Worm (Caenorhabditis elegans) whole organism, early embryonic: ENCODE data around the gene C09E10.3.

ENCODE experiments used
- B0310.2 ChIP-seq: sonication (generic microtip); optimal IDR thresholded peaks from 2 replicates; lab custom pipeline; 2016; ENCODE audit warnings: mild to moderate bottlenecking, missing genetic modification characterization, missing compliant biosample characterization
- F13C5.2 ChIP-seq: sonication (generic microtip); optimal IDR thresholded peaks from 2 replicates; lab custom pipeline; 2017; ENCODE audit warnings: mild to moderate bottlenecking, missing genetic modification characterization, inconsistent platforms, missing compliant biosample characterization
- aly-1 ChIP-seq: sonication (generic microtip); optimal IDR thresholded peaks from 2 replicates; lab custom pipeline; 2016; ENCODE audit warnings: missing genetic modification characterization, missing compliant biosample characterization
- ama-1 ChIP-seq: fragments of 150-350 bp; optimal IDR thresholded peaks from 2 replicates; lab custom pipeline; 2014
- ceh-13 ChIP-seq: fragments of 200-800 bp; sonication (Bioruptor generic); optimal IDR thresholded peaks from 2 replicates; lab custom pipeline; 2018; ENCODE audit warnings: mild to moderate bottlenecking, missing genetic modification characterization, missing compliant biosample characterization
- ceh-36 ChIP-seq: sonication (generic microtip); optimal IDR thresholded peaks from 2 replicates; lab custom pipeline; 2016; ENCODE audit warnings: missing genetic modification characterization, inconsistent platforms, missing compliant biosample characterization
- ets-7 ChIP-seq: sonication (generic microtip); optimal IDR thresholded peaks from 2 replicates; lab custom pipeline; 2016; ENCODE audit warnings: missing genotype, missing genetic modification characterization, missing compliant biosample characterization
- flt-1 ChIP-seq: fragments of 200-800 bp; sonication (Bioruptor generic); IDR thresholded peaks from 2 replicates; pipeline ENCODE4 v1.3.6; 2022; ENCODE audit warnings: missing genetic modification characterization, missing compliant biosample characterization
- hmbx-1 ChIP-seq: sonication (generic microtip); optimal IDR thresholded peaks from 2 replicates; lab custom pipeline; 2016; ENCODE audit warnings: mild to moderate bottlenecking, missing genetic modification characterization, missing compliant biosample characterization
- hmg-4 ChIP-seq: fragments of 200-800 bp; sonication (Bioruptor generic); optimal IDR thresholded peaks from 2 replicates; lab custom pipeline; 2018; ENCODE audit warnings: mild to moderate bottlenecking, missing genetic modification characterization, missing compliant biosample characterization
- hnd-1 ChIP-seq: sonication (generic microtip); optimal IDR thresholded peaks from 2 replicates; lab custom pipeline; 2016; ENCODE audit warnings: missing genetic modification characterization, missing compliant biosample characterization
- pes-1 ChIP-seq: fragments of 200-800 bp; sonication (Bioruptor generic); IDR thresholded peaks from 2 replicates; pipeline ENCODE4 v1.3.6; 2022; ENCODE audit warnings: missing genetic modification reagents, missing genetic modification characterization, missing compliant biosample characterization
- scrt-1 ChIP-seq: fragments of 200-800 bp; sonication (Bioruptor generic); IDR thresholded peaks from 2 replicates; pipeline ENCODE4 v1.3.6; 2022; ENCODE audit warnings: missing genetic modification characterization, missing compliant biosample characterization
- sea-1 ChIP-seq: fragments of 200-800 bp; sonication (Bioruptor generic); conservative IDR thresholded peaks from 2 replicates; pipeline ENCODE4 v1.3.6; 2022; ENCODE audit warnings: missing genetic modification characterization, missing compliant biosample characterization
- tbx-11 ChIP-seq: fragments of 200-800 bp; sonication (Bioruptor generic); IDR thresholded peaks from 2 replicates; pipeline ENCODE4 v1.3.6; 2022; ENCODE audit warnings: missing genetic modification characterization, missing compliant biosample characterization
- tbx-37 ChIP-seq: fragments of 200-800 bp; sonication (Bioruptor generic); conservative IDR thresholded peaks from 2 replicates; pipeline ENCODE4 v1.3.6; 2022; ENCODE audit warnings: missing genetic modification reagents, missing genetic modification characterization, missing compliant biosample characterization
- tra-4 ChIP-seq: sonication (generic microtip); optimal IDR thresholded peaks from 2 replicates; lab custom pipeline; 2017; ENCODE audit warnings: missing genetic modification characterization, missing compliant biosample characterization

The C09E10.3 gene

ce11 chrX:1018586-1018985 lies 27.4 kb upstream of the C09E10.3 start:
- TF ChIP-seq scrt-1 (GFP tag; lab: Robert Waterston, UW) = no peak
- TF ChIP-seq hnd-1 (tag; lab: Kevin White, UChicago) = no peak
- no peak for TF ChIP-seq B0310.2
- no peak for TF ChIP-seq ets-7 (tag; lab: Kevin White, UChicago)
- no peak for TF ChIP-seq tra-4
- TF ChIP-seq ceh-36 = no peak

DNA sequence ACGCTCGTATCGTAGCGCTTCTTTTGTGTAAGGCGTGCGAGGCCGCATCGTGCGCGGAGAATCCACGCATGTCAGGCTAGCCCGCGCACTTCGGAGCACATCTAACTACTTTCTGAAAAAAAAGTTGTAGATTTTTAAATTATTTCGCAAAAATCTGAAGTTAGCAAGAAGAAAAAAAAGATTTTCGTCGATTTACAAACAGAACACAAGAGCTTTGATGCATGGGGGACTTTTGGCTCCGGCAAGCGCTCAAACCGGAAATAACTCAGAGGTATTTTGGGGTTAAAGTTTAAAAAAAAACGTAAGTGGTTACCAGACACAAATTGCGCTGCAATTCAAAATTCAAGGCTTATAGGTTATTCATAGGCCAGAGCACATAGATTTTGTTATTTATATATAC lies 26.3 kb upstream of the C09E10.3 start, which contains the start of the genes F55A4.13 and nlf-1:
Gene F55A4.13, minus strand, starts transcription at position 101 of the 400 bp plus-strand sequence.
Gene nlf-1, minus strand, starts transcription at position 112 of the 400 bp plus-strand sequence.
- TF ChIP-seq B0310.2 = no peak
- no peak for TF ChIP-seq tra-4
- no peak for TF ChIP-seq tbx-11
- no peak for TF ChIP-seq sea-1 (GFP tag; lab: Robert Waterston, UW)
- no peak for TF ChIP-seq ceh-13
- no peak for TF ChIP-seq pes-1
- no peak for TF ChIP-seq ama-1 (lab: Kevin White, UChicago)
- TF ChIP-seq flt-1 (GFP tag; lab: Robert Waterston, UW) = no peak
- no peak for TF ChIP-seq hnd-1 (tag; lab: Kevin White, UChicago)
- TF ChIP-seq hmg-4 (GFP tag; lab: Kevin White, UChicago) = no peak
- no peak for TF ChIP-seq hmbx-1
- TF ChIP-seq ets-7 (tag; lab: Kevin White, UChicago) = no peak
- no peak for TF ChIP-seq ceh-36
- TF ChIP-seq aly-1 = no peak
- no peak for TF ChIP-seq tbx-37 (GFP tag; lab: Robert Waterston, UW)
- TF ChIP-seq F13C5.2 (tag; lab: Kevin White, UChicago) = no peak
- no peak for TF ChIP-seq scrt-1 (GFP tag; lab: Robert Waterston, UW)

- TF ChIP-seq F13C5.2 (tag; lab: Kevin White, UChicago) (no peak), pes-1 (no peak), ama-1 (lab: Kevin White, UChicago) (no peak), scrt-1 (GFP tag; lab: Robert Waterston, UW) (no peak), ceh-13 (no peak), tbx-37 (GFP tag; lab: Robert Waterston, UW) (no peak), hnd-1 (tag; lab: Kevin White, UChicago) (no peak), ceh-36 (no peak), sea-1 (GFP tag; lab: Robert Waterston, UW) (no peak), ets-7 (tag; lab: Kevin White, UChicago) (no peak), flt-1 (GFP tag; lab: Robert Waterston, UW) (no peak), tra-4 (no peak), tbx-11 (no peak), B0310.2 (no peak), aly-1 (no peak)
These were observed 23.5 kb upstream of the C09E10.3 start for ce11 chrX:1014708-1015107.

ce11 chrX:1012385-1012866 lies 21.3 kb upstream of the C09E10.3 start:
- TF ChIP-seq flt-1 (GFP tag; lab: Robert Waterston, UW) = no peak

- TF ChIP-seq sea-1 (GFP tag; lab: Robert Waterston, UW) (no peak), hmbx-1 (no peak), hmg-4 (GFP tag; lab: Kevin White, UChicago) (peak; percentile 14), tra-4 (no peak), B0310.2 (no peak), scrt-1 (GFP tag; lab: Robert Waterston, UW) (no peak)
These were observed 19.7 kb upstream of the C09E10.3 start for ce11 chrX:1010627-1011452.

ce11 chrX:1009512-1009911 lies 18.3 kb upstream of the C09E10.3 start:
- TF ChIP-seq hmg-4 (GFP tag; lab: Kevin White, UChicago) (no peak), tbx-11 (no peak), flt-1 (GFP tag; lab: Robert Waterston, UW) (no peak), aly-1 (no peak), ets-7 (tag; lab: Kevin White, UChicago) (no peak), tbx-37 (GFP tag; lab: Robert Waterston, UW) (no peak), ama-1 (lab: Kevin White, UChicago) (no peak), sea-1 (GFP tag; lab: Robert Waterston, UW) (no peak)

DNA sequence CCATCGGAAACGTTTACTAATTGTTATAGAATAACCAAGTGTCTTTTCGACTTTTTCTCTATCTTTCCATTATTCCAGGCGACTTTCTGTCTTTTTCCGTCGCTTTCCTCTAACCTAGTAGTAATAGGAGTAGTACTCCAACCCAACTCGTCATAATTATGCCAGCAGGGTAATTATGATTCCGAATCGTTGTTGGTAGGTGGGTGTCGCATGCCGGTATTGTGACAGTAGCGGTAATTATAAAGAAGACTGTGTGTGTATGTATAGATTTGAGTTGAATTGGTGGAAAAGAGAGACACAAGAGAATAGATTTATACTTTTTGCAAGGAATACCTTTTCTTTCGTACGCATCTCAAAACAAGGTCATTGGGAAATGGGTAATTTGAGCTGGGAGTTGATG lies 13.9 kb upstream of the C09E10.3 start:
- no peak for TF ChIP-seq scrt-1 (GFP tag; lab: Robert Waterston, UW)
- no peak for TF ChIP-seq ama-1 (lab: Kevin White, UChicago)
- no peak for TF ChIP-seq B0310.2
- TF ChIP-seq tbx-11 = no peak
- no peak for TF ChIP-seq tbx-37 (GFP tag; lab: Robert Waterston, UW)
- TF ChIP-seq hnd-1 (tag; lab: Kevin White, UChicago) = no peak
- no peak for TF ChIP-seq sea-1 (GFP tag; lab: Robert Waterston, UW)

DNA sequence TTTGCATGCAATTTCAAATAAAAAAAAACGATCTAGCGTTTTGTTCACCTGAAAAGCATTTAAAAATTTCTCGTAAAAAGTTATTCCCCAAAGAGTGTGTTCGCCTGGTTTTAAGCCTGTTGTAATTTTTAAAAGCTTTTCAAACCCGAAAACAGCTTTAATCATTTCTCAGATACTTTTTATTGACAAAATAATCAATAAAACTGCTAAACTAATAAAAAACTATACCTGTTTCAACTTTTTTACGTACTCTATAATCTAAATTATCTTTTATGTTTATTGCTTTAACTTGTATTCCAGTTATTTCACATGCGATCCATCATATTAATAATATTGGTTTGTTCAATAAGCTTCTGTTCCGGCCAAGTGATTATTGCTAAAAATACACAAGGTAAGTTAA lies 12.9 kb upstream of the C09E10.3 start, which contains the start of gene cutl-21:
Gene cutl-21, plus strand, starts transcription at position 301 of the 400 bp plus-strand sequence.
- TF ChIP-seq hnd-1 (tag; lab: Kevin White, UChicago) (no peak), scrt-1 (GFP tag; lab: Robert Waterston, UW) (no peak), B0310.2 (no peak), flt-1 (GFP tag; lab: Robert Waterston, UW) (no peak), tra-4 (no peak), F13C5.2 (tag; lab: Kevin White, UChicago) (no peak), hmbx-1 (no peak), ets-7 (tag; lab: Kevin White, UChicago) (no peak), sea-1 (GFP tag; lab: Robert Waterston, UW) (no peak), ama-1 (lab: Kevin White, UChicago) (no peak), hmg-4 (GFP tag; lab: Kevin White, UChicago) (no peak), ceh-36 (no peak), tbx-11 (no peak), aly-1 (no peak), ceh-13 (no peak), pes-1 (no peak), tbx-37 (GFP tag; lab: Robert Waterston, UW) (no peak)
